Worm (Caenorhabditis elegans) whole organism, late embryonic: Measurements from ENCODE around the gene arrd-7.

Experiments
- C38D4.7 ChIP-seq: fragments of 200-800 bp; sonication (Bioruptor generic); optimal IDR thresholded peaks from 2 replicates; lab custom pipeline; 2018; ENCODE audit warnings: mild to moderate bottlenecking, missing genetic modification characterization, moderate library complexity, missing compliant biosample characterization
- F13H6.1 ChIP-seq: sonication (generic microtip); optimal IDR thresholded peaks from 2 replicates; lab custom pipeline; 2016; ENCODE audit warnings: missing genetic modification characterization, missing compliant biosample characterization
- K09A11.1 ChIP-seq: sonication (generic microtip); optimal IDR thresholded peaks from 2 replicates; lab custom pipeline; 2017; ENCODE audit warnings: antibody characterized with exemption, mild to moderate bottlenecking, missing genetic modification characterization, missing compliant biosample characterization; ENCODE audit not compliant: insufficient read depth
- T23F11.4 ChIP-seq: fragments of 200-800 bp; sonication (Bioruptor generic); optimal IDR thresholded peaks from 2 replicates; lab custom pipeline; 2018; ENCODE audit warnings: mild to moderate bottlenecking, missing genetic modification characterization, missing compliant biosample characterization
- ahr-1 ChIP-seq: sonication (generic microtip); optimal IDR thresholded peaks from 2 replicates; lab custom pipeline; 2016; ENCODE audit warnings: missing genetic modification characterization, missing compliant biosample characterization
- ceh-18 ChIP-seq: sonication (generic microtip); optimal IDR thresholded peaks from 2 replicates; lab custom pipeline; 2016; ENCODE audit warnings: missing genetic modification characterization, missing compliant biosample characterization
- ceh-2 ChIP-seq: sonication (generic microtip); optimal IDR thresholded peaks from 2 replicates; lab custom pipeline; 2016; ENCODE audit warnings: missing genotype, missing genetic modification characterization, missing compliant biosample characterization
- ceh-22 ChIP-seq: sonication (generic microtip); optimal IDR thresholded peaks from 2 replicates; lab custom pipeline; 2017; ENCODE audit warnings: missing biosample characterization, missing genetic modification characterization
- ceh-30 ChIP-seq: fragments of 150-350 bp; optimal IDR thresholded peaks from 2 replicates; lab custom pipeline; 2014; ENCODE audit warnings: missing biosample characterization, missing genetic modification characterization
- ceh-31 ChIP-seq: sonication (generic microtip); optimal IDR thresholded peaks from 2 replicates; lab custom pipeline; 2016; ENCODE audit warnings: missing genetic modification characterization, missing compliant biosample characterization
- ceh-34 ChIP-seq: sonication (generic microtip); optimal IDR thresholded peaks from 2 replicates; lab custom pipeline; 2016; ENCODE audit warnings: mild to moderate bottlenecking, missing genetic modification characterization, missing compliant biosample characterization
- ceh-48 ChIP-seq: sonication (generic microtip); optimal IDR thresholded peaks from 2 replicates; lab custom pipeline; 2016; ENCODE audit warnings: missing genetic modification characterization, inconsistent platforms, missing compliant biosample characterization
- ceh-6 ChIP-seq: fragments of 200-800 bp; sonication (Bioruptor generic); optimal IDR thresholded peaks from 2 replicates; lab custom pipeline; 2018; ENCODE audit warnings: mild to moderate bottlenecking, missing genetic modification characterization, missing compliant biosample characterization
- dmd-4 ChIP-seq: sonication (generic microtip); optimal IDR thresholded peaks from 2 replicates; lab custom pipeline; 2016; ENCODE audit warnings: borderline replicate concordance, missing genetic modification characterization, missing compliant biosample characterization
- elt-2 ChIP-seq: sonication (generic microtip); optimal IDR thresholded peaks from 2 replicates; lab custom pipeline; 2016; ENCODE audit warnings: missing genetic modification reagents, missing genetic modification characterization, missing compliant biosample characterization
- elt-4 ChIP-seq: sonication (generic microtip); optimal IDR thresholded peaks from 2 replicates; lab custom pipeline; 2016; ENCODE audit warnings: missing genetic modification characterization, missing compliant biosample characterization
- eyg-1 ChIP-seq: sonication (generic microtip); optimal IDR thresholded peaks from 2 replicates; lab custom pipeline; 2016; ENCODE audit warnings: missing genotype, missing genetic modification characterization, missing compliant biosample characterization
- hlh-13 ChIP-seq: fragments of 200-800 bp; sonication (Bioruptor generic); optimal IDR thresholded peaks from 2 replicates; lab custom pipeline; 2018; ENCODE audit warnings: mild to moderate bottlenecking, missing genetic modification characterization, missing compliant biosample characterization
- hlh-6 ChIP-seq: sonication (generic microtip); optimal IDR thresholded peaks from 2 replicates; lab custom pipeline; 2016; ENCODE audit warnings: missing genotype, missing genetic modification characterization, missing compliant biosample characterization
- mec-3 ChIP-seq: sonication (generic microtip); optimal IDR thresholded peaks from 2 replicates; lab custom pipeline; 2016; ENCODE audit warnings: borderline replicate concordance, missing genetic modification characterization, missing compliant biosample characterization
- pag-3 ChIP-seq: sonication (generic microtip); optimal IDR thresholded peaks from 2 replicates; lab custom pipeline; 2016; ENCODE audit warnings: missing compliant biosample characterization, missing genetic modification characterization, borderline replicate concordance
- pat-9 ChIP-seq: fragments of 200-800 bp; sonication (Bioruptor generic); optimal IDR thresholded peaks from 2 replicates; lab custom pipeline; 2018; ENCODE audit warnings: mild to moderate bottlenecking, missing genetic modification characterization, moderate library complexity, missing compliant biosample characterization
- pax-1 ChIP-seq: fragments of 150-350 bp; optimal IDR thresholded peaks from 2 replicates; lab custom pipeline; 2014; ENCODE audit warnings: missing biosample characterization, missing genetic modification characterization
- pha-2 ChIP-seq: sonication (generic microtip); optimal IDR thresholded peaks from 2 replicates; lab custom pipeline; 2017; ENCODE audit warnings: mild to moderate bottlenecking, missing genetic modification characterization, missing compliant biosample characterization
- pha-4 ChIP-seq: fragments of 150-350 bp; optimal IDR thresholded peaks from 2 replicates; lab custom pipeline; 2018; ENCODE audit warnings: missing biosample characterization, missing genetic modification reagents, missing genetic modification characterization
- pqm-1 ChIP-seq: sonication (generic microtip); optimal IDR thresholded peaks from 2 replicates; lab custom pipeline; 2016; ENCODE audit warnings: missing genetic modification characterization, missing compliant biosample characterization
- pros-1 ChIP-seq: fragments of 150-350 bp; optimal IDR thresholded peaks from 2 replicates; lab custom pipeline; 2014; ENCODE audit warnings: missing biosample characterization, missing genetic modification reagents, missing genetic modification characterization
- ref-2 ChIP-seq: sonication (generic microtip); optimal IDR thresholded peaks from 2 replicates; lab custom pipeline; 2016; ENCODE audit warnings: missing genetic modification characterization, missing compliant biosample characterization
- rnt-1 ChIP-seq: sonication (generic microtip); optimal IDR thresholded peaks from 2 replicates; lab custom pipeline; 2016; ENCODE audit warnings: missing genetic modification characterization, missing compliant biosample characterization
- sox-2 ChIP-seq: fragments of 200-800 bp; sonication (Bioruptor generic); IDR thresholded peaks from 2 replicates; pipeline ENCODE4 v1.3.6; 2022; ENCODE audit warnings: missing genetic modification reagents, missing genetic modification characterization, missing compliant biosample characterization
- syd-9 ChIP-seq: sonication (generic microtip); optimal IDR thresholded peaks from 2 replicates; lab custom pipeline; 2016; ENCODE audit warnings: mild to moderate bottlenecking, missing genetic modification characterization, moderate library complexity, missing compliant biosample characterization
- tbx-7 ChIP-seq: sonication (generic microtip); optimal IDR thresholded peaks from 2 replicates; lab custom pipeline; 2016; ENCODE audit warnings: missing genotype, missing genetic modification characterization, missing compliant biosample characterization
- unc-42 ChIP-seq: sonication (generic microtip); optimal IDR thresholded peaks from 2 replicates; lab custom pipeline; 2016; ENCODE audit warnings: missing genotype, missing genetic modification characterization, missing compliant biosample characterization
- ztf-16 ChIP-seq: sonication (generic microtip); optimal IDR thresholded peaks from 2 replicates; lab custom pipeline; 2017; ENCODE audit warnings: missing genetic modification characterization, missing compliant biosample characterization

arrd-7 gene

DNA sequence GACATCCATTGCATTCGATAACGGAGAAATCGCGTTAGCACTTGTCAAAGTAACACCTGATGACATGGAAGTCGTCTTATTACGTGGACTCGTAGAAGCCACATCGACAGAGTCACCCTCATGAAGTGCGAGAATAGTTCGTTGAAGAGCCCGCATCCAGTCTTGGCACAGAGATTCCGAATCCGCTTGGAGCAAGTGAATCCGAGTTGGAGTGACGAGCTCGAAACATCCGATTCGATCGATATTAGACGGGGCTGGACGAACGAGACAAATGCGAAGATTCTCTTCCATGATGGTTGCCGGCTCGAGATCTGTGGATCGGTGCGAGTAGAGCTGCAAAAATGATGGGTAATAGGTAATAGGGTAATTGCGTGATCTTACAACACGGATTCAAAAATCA lies 14.9 kb upstream of the arrd-7 start:
- TF ChIP-seq T23F11.4 (GFP tag; lab: Kevin White, UChicago) (no peak), C38D4.7 (GFP tag; lab: Kevin White, UChicago) (no peak), hlh-6 (tag; lab: Kevin White, UChicago) (no peak), ceh-30 (no peak)

- no peak for TF ChIP-seq ceh-18 (tag; lab: Kevin White, UChicago)
- no peak for TF ChIP-seq eyg-1
- TF ChIP-seq K09A11.1 (tag; lab: Kevin White, UChicago) = no peak
- no peak for TF ChIP-seq hlh-6 (tag; lab: Kevin White, UChicago)
- TF ChIP-seq ceh-30 = no peak
- no peak for TF ChIP-seq tbx-7 (tag; lab: Kevin White, UChicago)
- no peak for TF ChIP-seq ahr-1 (tag; lab: Kevin White, UChicago)
- TF ChIP-seq, all 69 proteins: peak for 0
Observed at ce11 chrII:12076355-12076754, 13.9 kb upstream of the arrd-7 start.

ce11 chrII:12071243-12071642 lies 8.8 kb upstream of the arrd-7 start:
- no peak for TF ChIP-seq ceh-2
- TF ChIP-seq pqm-1 (tag; lab: Kevin White, UChicago) = no peak
- TF ChIP-seq pha-4 (tag; lab: Kevin White, UChicago) = no peak
- no peak for TF ChIP-seq ceh-18 (tag; lab: Kevin White, UChicago)
- TF ChIP-seq ceh-31 (tag; lab: Kevin White, UChicago) = no peak
- no peak for TF ChIP-seq mec-3
- TF ChIP-seq K09A11.1 (tag; lab: Kevin White, UChicago) = no peak
- TF ChIP-seq sox-2 = no peak

DNA sequence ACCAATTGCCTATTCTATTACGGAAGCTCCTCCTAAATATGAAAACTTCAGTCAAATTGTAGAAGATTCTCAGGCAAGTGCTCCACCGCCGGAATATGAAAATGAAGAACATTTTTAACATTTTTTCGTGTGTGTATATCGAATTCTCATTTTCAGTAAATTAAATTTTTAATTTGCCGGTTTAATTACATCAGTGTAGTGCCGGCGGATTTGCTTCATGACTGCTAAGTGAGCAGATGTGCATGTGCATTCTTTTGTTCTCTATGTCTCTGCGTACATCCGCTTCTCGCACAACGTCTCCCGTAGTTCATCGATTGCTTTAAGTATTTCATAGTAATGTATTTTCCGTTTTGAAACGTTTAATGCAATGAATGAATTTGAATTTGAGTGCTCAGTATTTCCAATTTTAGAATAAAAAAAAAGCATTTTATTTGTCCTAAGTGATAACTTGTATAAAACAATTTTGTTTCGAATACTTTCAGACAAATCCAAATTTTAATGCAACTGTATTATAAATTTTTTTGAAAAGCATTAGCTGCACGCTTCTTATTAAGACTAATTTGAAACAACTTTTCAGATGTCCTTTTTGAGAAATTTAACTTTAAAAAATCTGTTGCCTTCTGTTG lies 5.1 kb upstream of the arrd-7 start, which contains the start of gene Y17G7B.22:
Gene Y17G7B.22, plus strand, starts transcription at position 576 of the 626 bp plus-strand sequence.
- TF ChIP-seq elt-2 = no peak
- no peak for TF ChIP-seq pat-9 (tag; lab: Kevin White, UChicago)
- no peak for TF ChIP-seq sox-2
- TF ChIP-seq ceh-6 (GFP tag; lab: Kevin White, UChicago) = no peak
- no peak for TF ChIP-seq elt-4 (tag; lab: Kevin White, UChicago)
- no peak for TF ChIP-seq ceh-22 (tag; lab: Kevin White, UChicago)
- TF ChIP-seq ceh-2 = no peak
- TF ChIP-seq pag-3 (tag; lab: Kevin White, UChicago) = no peak
- no peak for TF ChIP-seq pax-1 (tag; lab: Kevin White, UChicago)
- peak; percentile 46 for TF ChIP-seq ceh-48
- peak; percentile 94 for TF ChIP-seq unc-42 (tag; lab: Kevin White, UChicago)
- no peak for TF ChIP-seq pros-1 (tag; lab: Kevin White, UChicago)

DNA sequence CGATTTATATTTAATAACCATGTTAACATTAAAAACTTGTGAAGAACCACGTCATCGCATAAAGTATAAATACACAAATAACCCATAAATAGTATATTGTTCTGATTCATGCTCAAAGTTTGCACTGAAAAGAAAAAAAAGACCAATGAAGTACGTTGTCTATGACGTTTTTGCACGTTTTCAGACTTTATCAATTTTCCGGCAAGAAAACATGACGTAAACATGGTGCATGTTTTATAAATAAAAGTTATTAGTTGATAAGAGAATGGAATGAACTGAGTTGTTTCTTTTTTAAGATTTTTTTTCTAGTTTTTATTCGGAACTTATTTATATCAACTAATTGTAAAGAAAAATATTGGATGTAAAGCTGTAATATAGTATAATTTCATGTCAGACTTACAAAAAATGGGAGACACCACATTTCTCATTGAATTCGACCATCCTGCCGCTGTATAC lies 2.3 kb upstream of the arrd-7 start, which contains the start of gene arrd-8:
Gene arrd-8, plus strand, starts transcription at position 406 of the 456 bp plus-strand sequence.
- TF ChIP-seq elt-2 (peak; percentile 12), syd-9 (no peak)

ce11 chrII:12063076-12063475 lies 655 bp upstream of the arrd-7 start:
- TF ChIP-seq dmd-4 (tag; lab: Kevin White, UChicago) = no peak
- TF ChIP-seq hlh-13 = no peak
- no peak for TF ChIP-seq pqm-1 (tag; lab: Kevin White, UChicago)
- no peak for TF ChIP-seq ref-2
- no peak for TF ChIP-seq rnt-1 (tag; lab: Kevin White, UChicago)
- TF ChIP-seq pha-2 (tag; lab: Kevin White, UChicago) = no peak
- no peak for TF ChIP-seq ztf-16 (tag; lab: Kevin White, UChicago)
- no peak for TF ChIP-seq ceh-34 (tag; lab: Kevin White, UChicago)
- no peak for TF ChIP-seq pag-3 (tag; lab: Kevin White, UChicago)
- TF ChIP-seq sox-2 = no peak
- TF ChIP-seq mec-3 = no peak
- no peak for TF ChIP-seq ceh-48
- TF ChIP-seq F13H6.1 (tag; lab: Kevin White, UChicago) = no peak
- TF ChIP-seq, all 69 proteins: peak for 0
